Worm (Caenorhabditis elegans): ENCODE results near the gene bar-1.
A peak's percentile ranks its signal among the peaks of the same experiment; 100 is the strongest.

Gene bar-1

DNA sequence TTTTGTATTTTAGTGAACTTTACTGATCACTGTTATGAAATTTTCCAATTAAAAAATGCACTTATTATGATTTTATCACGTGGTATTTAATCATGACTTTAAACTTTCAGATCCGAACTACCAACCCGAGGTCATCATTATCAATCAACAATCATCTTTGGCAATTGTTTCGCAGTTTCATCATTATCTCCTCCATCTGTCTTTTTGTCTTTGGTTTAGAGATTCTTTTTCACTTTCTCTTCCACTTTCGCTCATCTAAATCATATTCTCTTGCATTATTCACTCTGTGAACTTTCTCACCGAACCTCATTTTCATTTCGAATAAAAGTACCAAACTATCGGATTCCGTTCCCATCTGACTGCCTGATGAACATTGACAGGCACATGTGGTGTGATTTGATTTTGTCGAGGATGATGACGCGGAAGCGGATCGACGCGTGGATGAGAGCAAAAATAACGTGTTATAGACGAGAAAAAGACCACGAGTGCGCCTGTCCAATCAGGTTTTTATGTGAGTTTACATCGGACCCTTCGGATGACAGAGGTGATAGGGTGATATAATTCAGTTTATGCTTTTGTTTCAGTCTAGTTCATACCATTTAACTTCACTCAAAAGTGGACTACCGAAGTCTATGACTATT is 40.2 kb upstream of the bar-1 start:
- peak; percentile 71 for TF ChIP-seq nfya-1 (tag; optimal IDR thresholded peaks at IDR 0.05; ENCODE audit: insufficient read depth)
- TF ChIP-seq egl-5 (tag; optimal IDR thresholded peaks at IDR 0.05) = peak; percentile 53
- no peak for TF ChIP-seq elt-2 (tag; optimal IDR thresholded peaks at IDR 0.05)
- TF ChIP-seq lin-15B (tag; optimal IDR thresholded peaks at IDR 0.05) = no peak
- no peak for TF ChIP-seq egl-27 (tag; optimal IDR thresholded peaks at IDR 0.05)
- no peak for TF ChIP-seq nhr-43 (tag; optimal IDR thresholded peaks at IDR 0.05; ENCODE audit: poor library complexity, severe bottlenecking)
- no peak for TF ChIP-seq daf-12 (tag; optimal IDR thresholded peaks at IDR 0.05)
- TF ChIP-seq unc-62 (GFP tag; optimal IDR thresholded peaks at IDR 0.05) = no peak

DNA sequence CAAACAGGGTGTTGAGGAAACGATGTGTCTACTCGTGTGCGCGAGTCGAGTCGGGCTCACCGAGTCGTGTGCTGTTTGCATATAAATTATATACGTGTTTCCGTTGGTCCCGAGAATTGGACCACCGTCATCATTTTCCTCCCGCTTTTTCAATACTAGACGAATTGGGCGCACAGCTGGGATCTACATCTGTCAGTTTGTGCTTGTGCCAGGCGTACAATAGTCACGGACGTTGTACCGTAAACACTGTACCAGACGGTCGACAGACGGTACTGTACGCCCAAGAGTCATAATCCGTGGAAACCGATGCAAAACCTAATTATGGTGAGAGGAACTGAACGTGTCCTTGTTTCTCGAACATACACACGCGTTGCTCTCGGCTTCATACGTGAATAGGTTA is 38.7 kb upstream of the bar-1 start:
- TF ChIP-seq R02D3.7 (tag; optimal IDR thresholded peaks at IDR 0.05) (no peak), pha-4 (tag; optimal IDR thresholded peaks at IDR 0.05) (no peak), elt-2 (tag; optimal IDR thresholded peaks at IDR 0.05) (no peak), egl-5 (tag; optimal IDR thresholded peaks at IDR 0.05) (no peak), tbx-2 (tag; optimal IDR thresholded peaks at IDR 0.05) (no peak), unc-62 (GFP tag; optimal IDR thresholded peaks at IDR 0.05) (no peak), aly-2 (tag; optimal IDR thresholded peaks at IDR 0.05) (no peak), nhr-11 (tag; optimal IDR thresholded peaks at IDR 0.05) (no peak), nhr-237 (tag; optimal IDR thresholded peaks at IDR 0.05) (no peak), ceh-28 (tag; optimal IDR thresholded peaks at IDR 0.05) (no peak), nhr-77 (tag; optimal IDR thresholded peaks at IDR 0.05) (no peak), eor-1 (tag; optimal IDR thresholded peaks at IDR 0.05) (no peak)

DNA sequence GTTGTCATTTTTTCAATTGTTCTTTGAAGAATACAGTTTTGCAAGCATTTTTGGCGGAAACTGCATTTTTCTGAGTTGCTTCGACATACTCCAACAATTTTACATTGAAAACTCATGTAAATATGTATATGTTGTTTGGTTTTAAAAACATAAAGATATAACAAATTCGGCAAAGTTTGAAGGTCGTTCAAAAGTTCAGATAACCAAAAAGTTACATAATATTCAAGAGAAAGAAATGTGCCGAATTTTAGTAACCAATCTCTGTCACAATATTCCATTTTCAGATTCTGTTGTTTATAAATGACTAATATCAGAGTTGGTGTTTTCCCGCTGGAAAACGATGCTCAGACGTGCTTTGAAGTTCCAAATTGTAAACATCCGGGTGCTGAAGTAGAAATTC is 36.0 kb upstream of the bar-1 start, which contains the start of gene ZK867.2:
ZK867.2 (plus strand) TSS at position 301 of the 400 bp plus-strand sequence.
- TF ChIP-seq pqm-1 (tag; optimal IDR thresholded peaks at IDR 0.05) (no peak), fkh-10 (GFP tag; optimal IDR thresholded peaks at IDR 0.05) (no peak), nhr-28 (tag; optimal IDR thresholded peaks at IDR 0.05) (no peak), ztf-11 (tag; optimal IDR thresholded peaks at IDR 0.05) (no peak), ceh-82 (tag; optimal IDR thresholded peaks at IDR 0.05) (no peak), daf-12 (tag; optimal IDR thresholded peaks at IDR 0.05) (no peak), ceh-16 (tag; optimal IDR thresholded peaks at IDR 0.05) (no peak), mml-1 (tag; optimal IDR thresholded peaks at IDR 0.05) (no peak), lin-15B (tag; optimal IDR thresholded peaks at IDR 0.05) (no peak), nhr-43 (tag; optimal IDR thresholded peaks at IDR 0.05; ENCODE audit: poor library complexity, severe bottlenecking) (no peak), mdl-1 (tag; optimal IDR thresholded peaks at IDR 0.05) (no peak), nhr-77 (tag; optimal IDR thresholded peaks at IDR 0.05) (no peak), R02D3.7 (tag; optimal IDR thresholded peaks at IDR 0.05) (no peak), ceh-28 (tag; optimal IDR thresholded peaks at IDR 0.05) (no peak)

- no peak for TF ChIP-seq hmg-11 (tag; optimal IDR thresholded peaks at IDR 0.05)
- no peak for TF ChIP-seq zag-1 (tag; optimal IDR thresholded peaks at IDR 0.05)
- no peak for TF ChIP-seq snpc-4 (tag; optimal IDR thresholded peaks at IDR 0.05)
- no peak for TF ChIP-seq nfya-1 (tag; optimal IDR thresholded peaks at IDR 0.05; ENCODE audit: insufficient read depth)
- no peak for TF ChIP-seq nhr-237 (tag; optimal IDR thresholded peaks at IDR 0.05)
- no peak for TF ChIP-seq nhr-28 (tag; optimal IDR thresholded peaks at IDR 0.05)
- TF ChIP-seq nhr-11 (tag; optimal IDR thresholded peaks at IDR 0.05) = no peak
- no peak for TF ChIP-seq lsy-12 (tag; optimal IDR thresholded peaks at IDR 0.05)
- TF ChIP-seq ceh-9 (tag; optimal IDR thresholded peaks at IDR 0.05) = no peak
- TF ChIP-seq nhr-23 (tag; optimal IDR thresholded peaks at IDR 0.05) = no peak
- no peak for TF ChIP-seq ZK546.5 (tag; optimal IDR thresholded peaks at IDR 0.05)
- no peak for TF ChIP-seq aly-2 (tag; optimal IDR thresholded peaks at IDR 0.05)
- no peak for TF ChIP-seq lin-15B (tag; optimal IDR thresholded peaks at IDR 0.05)
Observed at ce11 chrX:7205195-7205594, 34.8 kb upstream of the bar-1 start, which contains the start of gene C55B6.5. Gene C55B6.5, minus strand, starts transcription at chrX:7205295.

- TF ChIP-seq R02D3.7 (tag; optimal IDR thresholded peaks at IDR 0.05) (no peak), elt-3 (tag; optimal IDR thresholded peaks at IDR 0.05) (no peak), unc-62 (GFP tag; optimal IDR thresholded peaks at IDR 0.05) (no peak), nhr-28 (tag; optimal IDR thresholded peaks at IDR 0.05) (no peak), hmg-11 (tag; optimal IDR thresholded peaks at IDR 0.05) (no peak), ceh-82 (tag; optimal IDR thresholded peaks at IDR 0.05) (no peak), zag-1 (tag; optimal IDR thresholded peaks at IDR 0.05) (no peak), lin-15B (tag; optimal IDR thresholded peaks at IDR 0.05) (no peak), sea-2 (GFP tag; optimal IDR thresholded peaks at IDR 0.05) (no peak), nhr-77 (tag; optimal IDR thresholded peaks at IDR 0.05) (no peak), elt-1 (tag; optimal IDR thresholded peaks at IDR 0.05) (no peak), nhr-76 (tag; optimal IDR thresholded peaks at IDR 0.05) (no peak), fkh-2 (tag; optimal IDR thresholded peaks at IDR 0.05) (no peak), lsy-12 (tag; optimal IDR thresholded peaks at IDR 0.05) (no peak), nhr-12 (tag; optimal IDR thresholded peaks at IDR 0.05) (no peak), nhr-67 (tag; optimal IDR thresholded peaks at IDR 0.05) (no peak), eor-1 (tag; optimal IDR thresholded peaks at IDR 0.05) (no peak)
Observed at ce11 chrX:7204175-7204574, 33.8 kb upstream of the bar-1 start.

All from whole organism, L3 larva.